Fruit fly (Drosophila melanogaster) whole organism, embryonic: ENCODE data around the gene CG33641.

Source experiments
- Adf1 ChIP-seq: fragments of 200-800 bp; sonication (Bioruptor generic); IDR thresholded peaks from 2 replicates; pipeline ENCODE4 v1.3.6; 2022; ENCODE audit warnings: missing biosample characterization, missing genetic modification characterization
- Asciz ChIP-seq: fragments of 200-800 bp; sonication (Bioruptor generic); optimal IDR thresholded peaks from 2 replicates; lab custom pipeline; 2017; ENCODE audit warnings: missing biosample characterization, mild to moderate bottlenecking, missing genetic modification characterization, missing genetic modification reagents
- CG11398 ChIP-seq: fragments of 200-800 bp; sonication (Bioruptor generic); optimal IDR thresholded peaks from 2 replicates; lab custom pipeline; 2016; ENCODE audit warnings: missing biosample characterization, missing genetic modification characterization
- CG11560 ChIP-seq: fragments of 200-800 bp; sonication (Bioruptor generic); IDR thresholded peaks from 3 replicates; pipeline ENCODE4 v1.3.6; 2022; ENCODE audit warnings: missing biosample characterization, missing genetic modification characterization
- CG14667 ChIP-seq: fragments of 200-800 bp; sonication (Bioruptor generic); IDR thresholded peaks from 2 replicates; pipeline ENCODE4 v1.3.6; 2022; ENCODE audit warnings: missing biosample characterization, missing genetic modification characterization
- CG14965 ChIP-seq: fragments of 200-800 bp; sonication (Bioruptor generic); optimal IDR thresholded peaks from 2 replicates; lab custom pipeline; 2016; ENCODE audit warnings: missing biosample characterization, missing genetic modification characterization, borderline replicate concordance
- CG16863 ChIP-seq: fragments of 200-800 bp; sonication (Bioruptor generic); optimal IDR thresholded peaks from 3 replicates; lab custom pipeline; 2016; ENCODE audit warnings: missing biosample characterization, missing genetic modification characterization
- CG17186 ChIP-seq: fragments of 200-800 bp; sonication (Bioruptor generic); optimal IDR thresholded peaks from 3 replicates; lab custom pipeline; 2017; ENCODE audit warnings: missing biosample characterization, missing genetic modification reagents, missing genetic modification characterization
- CG2116 ChIP-seq: fragments of 200-800 bp; sonication (Bioruptor generic); optimal IDR thresholded peaks from 3 replicates; lab custom pipeline; 2018; ENCODE audit warnings: missing biosample characterization, mild to moderate bottlenecking, missing genetic modification characterization
- CG31365 ChIP-seq: fragments of 200-800 bp; sonication (Bioruptor generic); optimal IDR thresholded peaks from 2 replicates; lab custom pipeline; 2018; ENCODE audit warnings: missing biosample characterization, mild to moderate bottlenecking, missing genetic modification characterization
- CG32772 ChIP-seq: fragments of 200-800 bp; sonication (Bioruptor generic); IDR thresholded peaks from 2 replicates; pipeline ENCODE4 v1.3.6; 2022; ENCODE audit warnings: missing biosample characterization, missing genetic modification characterization
- CG4328 ChIP-seq: fragments of 200-800 bp; sonication (Bioruptor generic); optimal IDR thresholded peaks from 3 replicates; lab custom pipeline; 2017; ENCODE audit warnings: missing biosample characterization, missing genetic modification reagents, missing genetic modification characterization
- CG4730 ChIP-seq: fragments of 200-800 bp; sonication (Bioruptor generic); IDR thresholded peaks from 2 replicates; pipeline ENCODE4 v1.3.6; 2022; ENCODE audit warnings: missing biosample characterization, missing genetic modification characterization
- CG5180 ChIP-seq: fragments of 200-800 bp; sonication (Bioruptor generic); optimal IDR thresholded peaks from 3 replicates; lab custom pipeline; 2017; ENCODE audit warnings: missing biosample characterization, missing genetic modification characterization, mild to moderate bottlenecking, moderate library complexity, missing genetic modification reagents
- CG6689 ChIP-seq: fragments of 200-800 bp; sonication (Bioruptor generic); IDR thresholded peaks from 2 replicates; pipeline ENCODE4 v1.3.6; 2022; ENCODE audit warnings: missing biosample characterization, missing genetic modification characterization
- CG7987 ChIP-seq: fragments of 200-800 bp; sonication (Bioruptor generic); optimal IDR thresholded peaks from 2 replicates; lab custom pipeline; 2018; ENCODE audit warnings: missing biosample characterization, mild to moderate bottlenecking, missing genetic modification characterization, moderate library complexity
- CG9215 ChIP-seq: fragments of 200-800 bp; sonication (Bioruptor generic); IDR thresholded peaks from 2 replicates; pipeline ENCODE4 v1.3.6; 2022; ENCODE audit warnings: missing biosample characterization, missing genetic modification characterization
- CG9437 ChIP-seq: fragments of 200-800 bp; sonication (Bioruptor generic); optimal IDR thresholded peaks from 2 replicates; lab custom pipeline; 2018; ENCODE audit warnings: missing biosample characterization, mild to moderate bottlenecking, missing genetic modification characterization
- CG9797 ChIP-seq: fragments of 200-800 bp; sonication (Bioruptor generic); optimal IDR thresholded peaks from 3 replicates; lab custom pipeline; 2018; ENCODE audit warnings: missing biosample characterization, mild to moderate bottlenecking, missing genetic modification characterization
- CG9876 ChIP-seq: fragments of 200-800 bp; sonication (Bioruptor generic); optimal IDR thresholded peaks from 2 replicates; lab custom pipeline; 2016; ENCODE audit warnings: missing biosample characterization, missing genetic modification characterization
- Chrac-16 ChIP-seq: fragments of 200-800 bp; sonication (Bioruptor generic); optimal IDR thresholded peaks from 3 replicates; lab custom pipeline; 2016; ENCODE audit warnings: missing biosample characterization, missing genetic modification characterization
- CoRest ChIP-seq: fragments of 200-800 bp; sonication (Bioruptor generic); optimal IDR thresholded peaks from 3 replicates; lab custom pipeline; 2018; ENCODE audit warnings: missing biosample characterization, mild to moderate bottlenecking, missing genetic modification characterization, moderate library complexity
- Deaf1 ChIP-seq: fragments of 200-800 bp; optimal IDR thresholded peaks from 3 replicates; lab custom pipeline; 2019; ENCODE audit warnings: missing biosample characterization, mild to moderate bottlenecking, missing genetic modification characterization, moderate library complexity
- Dp ChIP-seq: fragments of 200-800 bp; sonication (Bioruptor generic); optimal IDR thresholded peaks from 2 replicates; lab custom pipeline; 2018; ENCODE audit warnings: missing biosample characterization, mild to moderate bottlenecking, missing genetic modification characterization, moderate library complexity
- Nf-YB ChIP-seq: fragments of 200-800 bp; sonication (Bioruptor generic); optimal IDR thresholded peaks from 3 replicates; lab custom pipeline; 2019; ENCODE audit warnings: missing biosample characterization, mild to moderate bottlenecking, missing genetic modification characterization, moderate library complexity
- Usf ChIP-seq: fragments of 200-800 bp; sonication (Bioruptor generic); optimal IDR thresholded peaks from 2 replicates; lab custom pipeline; 2017; ENCODE audit warnings: missing genotype, missing biosample characterization, missing genetic modification characterization
- abd-A ChIP-seq: fragments of 200-800 bp; sonication (Bioruptor generic); optimal IDR thresholded peaks from 3 replicates; lab custom pipeline; 2019; ENCODE audit warnings: missing biosample characterization, mild to moderate bottlenecking, missing genetic modification characterization, moderate library complexity
- ash1 ChIP-seq: fragments of 200-800 bp; sonication (Bioruptor generic); optimal IDR thresholded peaks from 2 replicates; lab custom pipeline; 2018; ENCODE audit warnings: missing biosample characterization, mild to moderate bottlenecking, missing genetic modification characterization
- bab2 ChIP-seq: fragments of 200-800 bp; sonication (Bioruptor generic); optimal IDR thresholded peaks from 2 replicates; lab custom pipeline; 2016; ENCODE audit warnings: missing biosample characterization, missing genetic modification characterization
- bcd ChIP-seq: fragments of 200-800 bp; sonication (Bioruptor generic); optimal IDR thresholded peaks from 2 replicates; lab custom pipeline; 2017; ENCODE audit warnings: missing biosample characterization, mild to moderate bottlenecking, missing genetic modification characterization
- cad ChIP-seq: fragments of >200 bp; optimal IDR thresholded peaks from 2 replicates; lab custom pipeline; 2017; ENCODE audit warnings: missing biosample characterization, missing genetic modification characterization
- chinmo ChIP-seq: fragments of 200-800 bp; sonication (Bioruptor generic); IDR thresholded peaks from 4 replicates; pipeline ENCODE4 v1.3.6; 2022; ENCODE audit warnings: missing biosample characterization, missing genetic modification characterization; ENCODE audit not compliant: partially characterized antibody
- crol ChIP-seq: fragments of 200-800 bp; sonication (Bioruptor generic); IDR thresholded peaks from 2 replicates; pipeline ENCODE4 v1.3.6; 2022; ENCODE audit warnings: missing biosample characterization, missing genetic modification characterization
- dan ChIP-seq: fragments of 200-800 bp; sonication (Bioruptor generic); IDR thresholded peaks from 2 replicates; pipeline ENCODE4 v1.3.6; 2022; ENCODE audit warnings: missing biosample characterization, missing genetic modification characterization
- dati ChIP-seq: fragments of 200-800 bp; sonication (Bioruptor generic); IDR thresholded peaks from 2 replicates; pipeline ENCODE4 v1.3.6; 2022; ENCODE audit warnings: missing biosample characterization, missing genetic modification characterization
- en ChIP-seq: fragments of 200-800 bp; sonication (Bioruptor generic); optimal IDR thresholded peaks from 2 replicates; lab custom pipeline; 2016; ENCODE audit warnings: missing biosample characterization, missing genetic modification characterization
- ewg ChIP-seq: fragments of 200-800 bp; sonication (Bioruptor generic); optimal IDR thresholded peaks from 3 replicates; lab custom pipeline; 2017; ENCODE audit warnings: mild to moderate bottlenecking, missing biosample characterization, missing genetic modification reagents, missing genetic modification characterization
- fd96Cb ChIP-seq: fragments of 200-800 bp; sonication (Bioruptor generic); optimal IDR thresholded peaks from 2 replicates; lab custom pipeline; 2018; ENCODE audit warnings: missing biosample characterization, mild to moderate bottlenecking, missing genetic modification characterization, moderate library complexity
- ham ChIP-seq: fragments of 200-800 bp; sonication (Bioruptor generic); IDR thresholded peaks from 2 replicates; pipeline ENCODE4 v1.3.6; 2022; ENCODE audit warnings: missing biosample characterization, missing genetic modification characterization
- jing ChIP-seq: fragments of 200-800 bp; sonication (Bioruptor generic); optimal IDR thresholded peaks from 2 replicates; lab custom pipeline; 2018; ENCODE audit warnings: missing biosample characterization, mild to moderate bottlenecking, missing genetic modification characterization
- lab ChIP-seq: fragments of 200-800 bp; sonication (Bioruptor generic); optimal IDR thresholded peaks from 3 replicates; lab custom pipeline; 2017; ENCODE audit warnings: missing biosample characterization, missing genetic modification characterization, mild to moderate bottlenecking, moderate library complexity, missing genetic modification reagents
- nerfin-1 ChIP-seq: fragments of 200-800 bp; sonication (Bioruptor generic); optimal IDR thresholded peaks from 3 replicates; lab custom pipeline; 2019; ENCODE audit warnings: missing biosample characterization, mild to moderate bottlenecking, missing genetic modification characterization, moderate library complexity
- oc ChIP-seq: fragments of 200-800 bp; sonication (Bioruptor generic); optimal IDR thresholded peaks from 2 replicates; lab custom pipeline; 2018; ENCODE audit warnings: missing biosample characterization, mild to moderate bottlenecking, missing genetic modification characterization, moderate library complexity
- otp ChIP-seq: fragments of 200-800 bp; sonication (Bioruptor generic); IDR thresholded peaks from 3 replicates; pipeline ENCODE4, ENCODE4 v1.3.6; 2022; ENCODE audit warnings: missing biosample characterization, missing genetic modification characterization
- ro ChIP-seq: fragments of 200-800 bp; sonication (Bioruptor generic); IDR thresholded peaks from 2 replicates; pipeline ENCODE4 v1.3.6; 2022; ENCODE audit warnings: missing biosample characterization, missing genetic modification characterization
- sima ChIP-seq: fragments of 200-800 bp; sonication (Bioruptor generic); optimal IDR thresholded peaks from 2 replicates; lab custom pipeline; 2016; ENCODE audit warnings: missing biosample characterization, missing genetic modification characterization
- slp2 ChIP-seq: fragments of 200-800 bp; sonication (Bioruptor generic); optimal IDR thresholded peaks from 2 replicates; lab custom pipeline; 2016; ENCODE audit warnings: missing biosample characterization, missing genetic modification characterization
- zfh2 ChIP-seq: fragments of 200-800 bp; sonication (Bioruptor generic); optimal IDR thresholded peaks from 2 replicates; lab custom pipeline; 2016; ENCODE audit warnings: missing biosample characterization, missing genetic modification characterization

Gene CG33641

dm6 chr2L:13548786-13549780 lies 20.2 kb downstream of the CG33641 start, which contains the start of gene B4 (continued):
- no peak for TF ChIP-seq oc (tag; lab: Kevin White, UChicago)
- TF ChIP-seq cad: no peak
- no peak for TF ChIP-seq dan (GFP tag; lab: Robert Waterston, UW)
- no peak for TF ChIP-seq CG14667 (GFP tag; lab: Robert Waterston, UW)
- no peak for TF ChIP-seq CG11560 (tag; lab: Robert Waterston, UW)
- TF ChIP-seq ewg: peak; percentile 20
- TF ChIP-seq ash1: peak; percentile 33
- TF ChIP-seq ham (GFP tag; lab: Robert Waterston, UW): no peak
- TF ChIP-seq jing (GFP tag; lab: Kevin White, UChicago): no peak
- peak; percentile 1 for TF ChIP-seq zfh2 (GFP tag; lab: Kevin White, UChicago)
- no peak for TF ChIP-seq CG9437
- TF ChIP-seq Nf-YB (GFP tag; lab: Kevin White, UChicago): no peak
- no peak for TF ChIP-seq Chrac-16 (GFP tag; lab: Kevin White, UChicago)
- peak; percentile 73 for TF ChIP-seq Asciz (GFP tag; lab: Kevin White, UChicago)
- TF ChIP-seq Deaf1: peak; percentile 33
- TF ChIP-seq CG7987: peak; percentile 81
- no peak for TF ChIP-seq CG9876 (GFP tag; lab: Kevin White, UChicago)
- TF ChIP-seq CG11398 (GFP tag; lab: Kevin White, UChicago): no peak
- TF ChIP-seq en (GFP tag; lab: Kevin White, UChicago): no peak
- no peak for TF ChIP-seq CG14965 (GFP tag; lab: Kevin White, UChicago)
- TF ChIP-seq dati (GFP tag; lab: Robert Waterston, UW): no peak
- no peak for TF ChIP-seq CoRest
- peak; percentile 68 for TF ChIP-seq CG9797 (GFP tag; lab: Kevin White, UChicago)
- TF ChIP-seq sima (GFP tag; lab: Kevin White, UChicago): no peak
- TF ChIP-seq otp: no peak; the same call in 2 of the 3 replicates
- no peak for TF ChIP-seq Usf (GFP tag; lab: Kevin White, UChicago)
- TF ChIP-seq CG4328 (GFP tag; lab: Kevin White, UChicago): peak; percentile 19
- peak; percentile 81; the same call in 2 of the 4 replicates for TF ChIP-seq chinmo
- TF ChIP-seq nerfin-1 (tag; lab: Kevin White, UChicago): peak; percentile 48
- TF ChIP-seq CG6689: no peak
- TF ChIP-seq CG32772 (GFP tag; lab: Robert Waterston, UW): 0 out of 2 replicates have a peak, but pooled peaks have one; percentile 18
- peak; percentile 96 for TF ChIP-seq Dp (GFP tag; lab: Kevin White, UChicago)
- TF ChIP-seq bab2 (GFP tag; lab: Kevin White, UChicago): no peak
- TF ChIP-seq CG4730 (GFP tag; lab: Robert Waterston, UW): no peak
- no peak for TF ChIP-seq fd96Cb (tag; lab: Kevin White, UChicago)
- peak; percentile 58; the same call in 1 of the 2 replicates for TF ChIP-seq Adf1
- TF ChIP-seq abd-A (tag; lab: Kevin White, UChicago): no peak
- TF ChIP-seq CG5180 (GFP tag; lab: Kevin White, UChicago): peak; percentile 68
- no peak for TF ChIP-seq CG17186 (GFP tag; lab: Kevin White, UChicago)
- peak; percentile 1; the same call in 1 of the 2 replicates for TF ChIP-seq crol (GFP tag; lab: Robert Waterston, UW)
- TF ChIP-seq CG9215 (GFP tag; lab: Robert Waterston, UW): no peak
- no peak for TF ChIP-seq slp2 (GFP tag; lab: Kevin White, UChicago)
- TF ChIP-seq CG2116 (GFP tag; lab: Kevin White, UChicago): peak; percentile 55
- no peak for TF ChIP-seq bcd (GFP tag; lab: Kevin White, UChicago)
- TF ChIP-seq ro (GFP tag; lab: Robert Waterston, UW): no peak
- peak; percentile 5 for TF ChIP-seq CG31365 (tag; lab: Kevin White, UChicago)
- TF ChIP-seq CG16863 (GFP tag; lab: Kevin White, UChicago): no peak
- TF ChIP-seq lab (GFP tag; lab: Kevin White, UChicago): peak; percentile 79
